Fruit fly (Drosophila melanogaster) whole organism, embryonic: ENCODE results near the gene CG12379.

Experiments used
- Awh ChIP-seq: fragments of 200-800 bp; sonication (Bioruptor generic); IDR thresholded peaks from 2 replicates; pipeline ENCODE4, ENCODE4 v1.3.6; 2022; ENCODE audit warnings: missing biosample characterization, missing genetic modification characterization
- CG12942 ChIP-seq: fragments of 200-800 bp; sonication (Bioruptor generic); optimal IDR thresholded peaks from 3 replicates; lab custom pipeline; 2016; ENCODE audit warnings: missing biosample characterization, missing genetic modification characterization
- CG13624 ChIP-seq: fragments of 200-800 bp; sonication (Bioruptor generic); optimal IDR thresholded peaks from 2 replicates; lab custom pipeline; 2016; ENCODE audit warnings: missing biosample characterization, missing genetic modification characterization
- CG14050 ChIP-seq: fragments of 200-800 bp; sonication (Bioruptor generic); IDR thresholded peaks from 3 replicates; pipeline ENCODE4 v1.3.6; 2022; ENCODE audit warnings: missing biosample characterization, missing genetic modification characterization
- CG1602 ChIP-seq: fragments of 200-800 bp; sonication (Bioruptor generic); optimal IDR thresholded peaks from 3 replicates; lab custom pipeline; 2016; ENCODE audit warnings: missing biosample characterization, missing genetic modification characterization
- CG16779 ChIP-seq: fragments of 200-800 bp; sonication (Bioruptor generic); IDR thresholded peaks from 2 replicates; pipeline ENCODE4 v1.3.6; 2022; ENCODE audit warnings: missing biosample characterization, missing genetic modification characterization
- CG17612 ChIP-seq: fragments of 200-800 bp; sonication (Bioruptor generic); IDR thresholded peaks from 2 replicates; pipeline ENCODE4 v1.3.6; 2022; ENCODE audit warnings: missing biosample characterization, missing genetic modification characterization
- CG1792 ChIP-seq: fragments of 200-800 bp; sonication (Bioruptor generic); optimal IDR thresholded peaks from 2 replicates; lab custom pipeline; 2016; ENCODE audit warnings: missing biosample characterization, missing genetic modification characterization
- CG2129 ChIP-seq: fragments of 200-800 bp; sonication (Bioruptor generic); IDR thresholded peaks from 2 replicates; pipeline ENCODE4 v1.3.6; 2022; ENCODE audit warnings: missing biosample characterization, missing genetic modification characterization; ENCODE audit not compliant: partially characterized antibody
- CG31365 ChIP-seq: fragments of 200-800 bp; sonication (Bioruptor generic); optimal IDR thresholded peaks from 2 replicates; lab custom pipeline; 2018; ENCODE audit warnings: missing biosample characterization, mild to moderate bottlenecking, missing genetic modification characterization
- CG31388 ChIP-seq: fragments of 200-800 bp; sonication (Bioruptor generic); optimal IDR thresholded peaks from 2 replicates; lab custom pipeline; 2016; ENCODE audit warnings: missing biosample characterization, missing genetic modification characterization
- CG32772 ChIP-seq: fragments of 200-800 bp; sonication (Bioruptor generic); IDR thresholded peaks from 2 replicates; pipeline ENCODE4 v1.3.6; 2022; ENCODE audit warnings: missing biosample characterization, missing genetic modification characterization
- CG33213 ChIP-seq: fragments of 200-800 bp; sonication (Bioruptor generic); optimal IDR thresholded peaks from 3 replicates; lab custom pipeline; 2016; ENCODE audit warnings: missing biosample characterization, missing genetic modification characterization
- CG3838 ChIP-seq: fragments of 200-800 bp; sonication (Bioruptor generic); optimal IDR thresholded peaks from 3 replicates; lab custom pipeline; 2016; ENCODE audit warnings: missing biosample characterization, missing genetic modification characterization
- CG42726 ChIP-seq: fragments of 200-800 bp; sonication (Bioruptor generic); IDR thresholded peaks from 2 replicates; pipeline ENCODE4 v1.3.6; 2022; ENCODE audit warnings: missing biosample characterization, missing genetic modification characterization; ENCODE audit not compliant: partially characterized antibody
- CG4360 ChIP-seq: fragments of 200-800 bp; sonication (Bioruptor generic); IDR thresholded peaks from 2 replicates; pipeline ENCODE4 v1.3.6; 2022; ENCODE audit warnings: missing biosample characterization, missing genetic modification characterization
- CG4424 ChIP-seq: fragments of 200-800 bp; sonication (Bioruptor generic); optimal IDR thresholded peaks from 3 replicates; lab custom pipeline; 2016; ENCODE audit warnings: missing biosample characterization, missing genetic modification characterization
- CG5953 ChIP-seq: fragments of 200-800 bp; sonication (Bioruptor generic); IDR thresholded peaks from 2 replicates; pipeline ENCODE4 v1.3.6; 2022; ENCODE audit warnings: missing biosample characterization, missing genetic modification characterization
- CG7357 ChIP-seq: fragments of 200-800 bp; sonication (Bioruptor generic); IDR thresholded peaks from 3 replicates; pipeline ENCODE4 v1.3.6; 2022; ENCODE audit warnings: missing biosample characterization, missing genetic modification characterization
- CG8089 ChIP-seq: fragments of 200-800 bp; sonication (Bioruptor generic); optimal IDR thresholded peaks from 3 replicates; lab custom pipeline; 2016; ENCODE audit warnings: missing biosample characterization, missing genetic modification characterization
- CG8388 ChIP-seq: fragments of 200-800 bp; sonication (Bioruptor generic); optimal IDR thresholded peaks from 2 replicates; lab custom pipeline; 2019; ENCODE audit warnings: missing biosample characterization, mild to moderate bottlenecking, missing genetic modification characterization, moderate library complexity
- CG8478 ChIP-seq: fragments of >200 bp; optimal IDR thresholded peaks from 2 replicates; lab custom pipeline; 2018
- CrebB ChIP-seq: fragments of 200-800 bp; sonication (Bioruptor generic); optimal IDR thresholded peaks from 3 replicates; lab custom pipeline; 2018; ENCODE audit warnings: missing biosample characterization, mild to moderate bottlenecking, missing genetic modification characterization
- Dek ChIP-seq: fragments of 200-800 bp; sonication (Bioruptor generic); optimal IDR thresholded peaks from 3 replicates; lab custom pipeline; 2019; ENCODE audit warnings: missing biosample characterization, mild to moderate bottlenecking, missing genetic modification characterization, moderate library complexity
- Fer1 ChIP-seq: fragments of 200-800 bp; sonication (Bioruptor generic); optimal IDR thresholded peaks from 2 replicates; lab custom pipeline; 2017; ENCODE audit warnings: missing biosample characterization, mild to moderate bottlenecking, missing genetic modification characterization
- Kr ChIP-seq: fragments of 200-800 bp; sonication (Bioruptor generic); optimal IDR thresholded peaks from 2 replicates; lab custom pipeline; 2017; ENCODE audit warnings: missing biosample characterization, mild to moderate bottlenecking, missing genetic modification characterization
- MBD-R2 ChIP-seq: fragments of 200-800 bp; sonication (Bioruptor generic); IDR thresholded peaks from 2 replicates; pipeline ENCODE4 v1.3.6; 2022; ENCODE audit warnings: missing biosample characterization, missing genetic modification characterization
- Mes4 ChIP-seq: fragments of 200-800 bp; sonication (Bioruptor generic); optimal IDR thresholded peaks from 2 replicates; lab custom pipeline; 2016; ENCODE audit warnings: missing biosample characterization, missing genetic modification characterization
- Ssrp ChIP-seq: fragments of 200-800 bp; sonication (Bioruptor generic); optimal IDR thresholded peaks from 2 replicates; lab custom pipeline; 2018; ENCODE audit warnings: missing biosample characterization, mild to moderate bottlenecking, missing genetic modification characterization, moderate library complexity
- Tbp ChIP-seq: fragments of >200 bp; optimal IDR thresholded peaks from 2 replicates; lab custom pipeline; 2018; ENCODE audit warnings: missing biosample characterization, missing genetic modification characterization
- ase ChIP-seq: fragments of 200-800 bp; sonication (Bioruptor generic); IDR thresholded peaks from 3 replicates; pipeline ENCODE4 v1.3.6; 2022; ENCODE audit warnings: missing biosample characterization, missing genetic modification characterization
- bab2 ChIP-seq: fragments of 200-800 bp; sonication (Bioruptor generic); optimal IDR thresholded peaks from 2 replicates; lab custom pipeline; 2016; ENCODE audit warnings: missing biosample characterization, missing genetic modification characterization
- bowl ChIP-seq: fragments of 200-800 bp; sonication (Bioruptor generic); IDR thresholded peaks from 2 replicates; pipeline ENCODE4 v1.3.6; 2022; ENCODE audit warnings: missing biosample characterization, missing genetic modification characterization
- cas ChIP-seq: fragments of 200-800 bp; sonication (Bioruptor generic); IDR thresholded peaks from 2 replicates; pipeline ENCODE4 v1.3.6; 2022; ENCODE audit warnings: missing biosample characterization, missing genetic modification characterization
- dati ChIP-seq: fragments of 200-800 bp; sonication (Bioruptor generic); IDR thresholded peaks from 2 replicates; pipeline ENCODE4 v1.3.6; 2022; ENCODE audit warnings: missing biosample characterization, missing genetic modification characterization
- dimm ChIP-seq: fragments of 200-800 bp; sonication (Bioruptor generic); IDR thresholded peaks from 2 replicates; pipeline ENCODE4 v1.3.6; 2022; ENCODE audit warnings: missing biosample characterization, missing genetic modification characterization
- dmrt11E ChIP-seq: fragments of 200-800 bp; sonication (Bioruptor generic); optimal IDR thresholded peaks from 3 replicates; lab custom pipeline; 2018; ENCODE audit warnings: missing biosample characterization, mild to moderate bottlenecking, missing genetic modification characterization, moderate library complexity
- ems ChIP-seq: fragments of 200-800 bp; sonication (Bioruptor generic); optimal IDR thresholded peaks from 3 replicates; lab custom pipeline; 2016; ENCODE audit warnings: missing biosample characterization, missing genetic modification characterization
- fru ChIP-seq: fragments of >200 bp; optimal IDR thresholded peaks from 2 replicates; lab custom pipeline; 2017
- gt ChIP-seq: fragments of 200-800 bp; sonication (Bioruptor generic); IDR thresholded peaks from 2 replicates; pipeline ENCODE4 v1.3.6; 2022; ENCODE audit warnings: missing biosample characterization, missing genetic modification characterization
- hth ChIP-seq: fragments of >200 bp; optimal IDR thresholded peaks from 2 replicates; lab custom pipeline; 2017; ENCODE audit warnings: inconsistent platforms
- jigr1 ChIP-seq: fragments of 200-800 bp; sonication (Bioruptor generic); IDR thresholded peaks from 3 replicates; pipeline ENCODE4 v1.3.6; 2022; ENCODE audit warnings: missing biosample characterization, missing genetic modification characterization
- kah ChIP-seq: fragments of 200-800 bp; sonication (Bioruptor generic); optimal IDR thresholded peaks from 2 replicates; lab custom pipeline; 2018; ENCODE audit warnings: missing biosample characterization, mild to moderate bottlenecking, missing genetic modification characterization
- knrl ChIP-seq: fragments of 200-800 bp; sonication (Bioruptor generic); IDR thresholded peaks from 3 replicates; pipeline ENCODE4 v1.3.6; 2022; ENCODE audit warnings: missing biosample characterization, missing genetic modification characterization; ENCODE audit not compliant: partially characterized antibody
- luna ChIP-seq: fragments of 200-800 bp; sonication (Bioruptor generic); optimal IDR thresholded peaks from 2 replicates; lab custom pipeline; 2016; ENCODE audit warnings: missing biosample characterization, missing genetic modification characterization
- nerfin-1 ChIP-seq: fragments of 200-800 bp; sonication (Bioruptor generic); optimal IDR thresholded peaks from 3 replicates; lab custom pipeline; 2019; ENCODE audit warnings: missing biosample characterization, mild to moderate bottlenecking, missing genetic modification characterization, moderate library complexity
- slbo ChIP-seq: fragments of 200-800 bp; sonication (Bioruptor generic); IDR thresholded peaks from 2 replicates; pipeline ENCODE4 v1.3.6; 2022; ENCODE audit warnings: missing biosample characterization, missing genetic modification characterization
- ssp ChIP-seq: fragments of 200-800 bp; sonication (Bioruptor generic); IDR thresholded peaks from 2 replicates; pipeline ENCODE4 v1.3.6; 2022; ENCODE audit warnings: missing biosample characterization, missing genetic modification characterization
- tio ChIP-seq: fragments of 200-800 bp; sonication (Bioruptor generic); optimal IDR thresholded peaks from 2 replicates; lab custom pipeline; 2017; ENCODE audit warnings: missing biosample characterization, missing genetic modification characterization, inconsistent platforms
- tna ChIP-seq: fragments of 200-800 bp; sonication (Bioruptor generic); IDR thresholded peaks from 2 replicates; pipeline ENCODE4 v1.3.6; 2022; ENCODE audit warnings: missing biosample characterization, missing genetic modification characterization; ENCODE audit not compliant: partially characterized antibody
- vfl ChIP-seq: fragments of 200-800 bp; sonication (Bioruptor generic); optimal IDR thresholded peaks from 2 replicates; lab custom pipeline; 2016; ENCODE audit warnings: missing biosample characterization, missing genetic modification characterization
- vnd ChIP-seq: fragments of 200-800 bp; sonication (Bioruptor generic); IDR thresholded peaks from 3 replicates; pipeline ENCODE4 v1.3.6; 2022; ENCODE audit warnings: missing biosample characterization, missing genetic modification characterization; ENCODE audit not compliant: partially characterized antibody
- zfh2 ChIP-seq: fragments of 200-800 bp; sonication (Bioruptor generic); optimal IDR thresholded peaks from 2 replicates; lab custom pipeline; 2016; ENCODE audit warnings: missing biosample characterization, missing genetic modification characterization

Gene CG12379

DNA sequence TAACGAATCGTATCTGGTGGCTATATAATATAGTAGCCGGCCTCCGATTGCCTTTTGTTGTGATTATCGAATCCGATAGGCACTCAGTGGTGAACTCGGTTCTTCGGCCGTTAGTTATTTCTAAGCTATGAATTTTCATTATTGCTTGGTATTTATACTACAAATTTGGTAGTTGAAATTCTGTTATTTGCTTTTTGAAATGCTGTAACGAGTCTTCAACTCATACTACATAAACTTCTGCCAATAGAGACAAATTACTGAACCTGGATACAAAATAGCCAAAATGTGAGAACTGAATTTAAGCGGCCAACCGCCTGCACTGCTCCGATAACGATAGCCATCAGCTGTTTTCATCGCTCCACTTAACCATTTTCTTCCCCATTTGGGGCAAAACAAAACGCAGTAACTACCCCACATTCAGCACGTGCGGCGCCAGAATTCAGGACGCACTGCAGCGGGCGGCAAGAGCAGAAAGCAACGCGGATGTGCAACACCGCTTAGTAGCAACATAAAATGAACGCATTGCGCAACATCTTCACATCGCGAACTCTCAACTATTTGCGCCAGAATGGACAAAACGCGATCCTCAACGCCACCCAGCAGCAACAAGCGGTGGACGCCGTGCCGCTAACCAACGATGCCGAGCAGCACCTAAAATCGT lies 5.2 kb upstream of the CG12379 start, which contains the start of the genes CG11679 and CG8206 (continued):
- TF ChIP-seq zfh2 (GFP tag; lab: Kevin White, UChicago), result peak; percentile 47
- no peak for TF ChIP-seq CG33213 (GFP tag; lab: Kevin White, UChicago)
- no peak for TF ChIP-seq gt (GFP tag; lab: Robert Waterston, UW)
- no peak for TF ChIP-seq vfl
- no peak for TF ChIP-seq hth (lab: Kevin White, UChicago)
- no peak for TF ChIP-seq CG14050 (GFP tag; lab: Robert Waterston, UW)
- no peak for TF ChIP-seq dati
- no peak for TF ChIP-seq Awh (GFP tag; lab: Robert Waterston, UW)
- TF ChIP-seq CG1792 (GFP tag; lab: Kevin White, UChicago), result no peak
- TF ChIP-seq cas (GFP tag; lab: Robert Waterston, UW), result no peak
- TF ChIP-seq CG1602 (GFP tag; lab: Kevin White, UChicago), result no peak
- no peak for TF ChIP-seq CG31388
- TF ChIP-seq Fer1, result peak; percentile 36
- no peak for TF ChIP-seq fru
- TF ChIP-seq dimm (GFP tag; lab: Robert Waterston, UW), result no peak
- TF ChIP-seq CG31365 (tag; lab: Kevin White, UChicago), result no peak
- no peak for TF ChIP-seq CG7357 (GFP tag; lab: Robert Waterston, UW)
- no peak for TF ChIP-seq CG5953 (GFP tag; lab: Robert Waterston, UW)
- TF ChIP-seq nerfin-1 (tag; lab: Kevin White, UChicago), result peak; percentile 8
- no peak for TF ChIP-seq tio (GFP tag; lab: Kevin White, UChicago)
- TF ChIP-seq CG8388 (GFP tag; lab: Kevin White, UChicago), result no peak
- no peak for TF ChIP-seq luna (GFP tag; lab: Kevin White, UChicago)
- no peak for TF ChIP-seq CG4360 (GFP tag; lab: Robert Waterston, UW)
- no peak for TF ChIP-seq CG2129 (GFP tag; lab: Robert Waterston, UW)
- peak; percentile 43 for TF ChIP-seq CG13624 (GFP tag; lab: Kevin White, UChicago)
- TF ChIP-seq Ssrp (tag; lab: Kevin White, UChicago), result no peak
- TF ChIP-seq CG32772, result 0 out of 2 replicates have a peak, but pooled peaks have one; percentile 30
- no peak for TF ChIP-seq Mes4
- no peak for TF ChIP-seq jigr1 (GFP tag; lab: Robert Waterston, UW)
- TF ChIP-seq ssp, result peak; percentile 30; the same call in 1 of the 2 replicates
- no peak for TF ChIP-seq kah (GFP tag; lab: Kevin White, UChicago)
- TF ChIP-seq CrebB (tag; lab: Kevin White, UChicago), result no peak
- TF ChIP-seq MBD-R2 (GFP tag; lab: Robert Waterston, UW), result peak; percentile 77
- 0 out of 3 replicates have a peak, but pooled peaks have one; percentile 47 for TF ChIP-seq vnd
- TF ChIP-seq CG12942, result peak; percentile 18
- TF ChIP-seq tna (GFP tag; lab: Robert Waterston, UW), result no peak
- TF ChIP-seq bowl (GFP tag; lab: Robert Waterston, UW), result no peak
- TF ChIP-seq Kr, result no peak
- TF ChIP-seq CG3838 (GFP tag; lab: Kevin White, UChicago), result no peak
- no peak for TF ChIP-seq slbo
- TF ChIP-seq CG4424 (GFP tag; lab: Kevin White, UChicago), result no peak
- TF ChIP-seq knrl (GFP tag; lab: Robert Waterston, UW), result peak; percentile 32; the same call in 1 of the 3 replicates
- no peak for TF ChIP-seq Tbp (GFP tag; lab: Kevin White, UChicago)
- TF ChIP-seq CG17612 (GFP tag; lab: Robert Waterston, UW), result no peak
- no peak for TF ChIP-seq Dek
- TF ChIP-seq dmrt11E, result peak; percentile 32
- TF ChIP-seq CG42726 (GFP tag; lab: Robert Waterston, UW), result no peak
- TF ChIP-seq CG8478 (lab: Kevin White, UChicago), result no peak
- no peak for TF ChIP-seq ase (GFP tag; lab: Robert Waterston, UW)
- TF ChIP-seq ems (GFP tag; lab: Kevin White, UChicago), result no peak
- TF ChIP-seq CG16779, result no peak
- no peak for TF ChIP-seq CG8089 (GFP tag; lab: Kevin White, UChicago)
- peak; percentile 21 for TF ChIP-seq bab2
